Worm (Caenorhabditis elegans) whole organism, L4 larva: ENCODE measurements around the gene F28C1.3.

Source experiments
- F10B5.3 ChIP-seq: sonication (generic microtip); optimal IDR thresholded peaks from 2 replicates; lab custom pipeline; 2016; ENCODE audit warnings: mild to moderate bottlenecking, missing genetic modification characterization, missing compliant biosample characterization
- F26F4.8 ChIP-seq: fragments of 200-800 bp; sonication (Bioruptor generic); conservative IDR thresholded peaks from 2 replicates; pipeline ENCODE4 v1.3.6; 2022; ENCODE audit warnings: missing genetic modification characterization, missing compliant biosample characterization
- F44E2.7 ChIP-seq: fragments of 200-800 bp; sonication (Bioruptor generic); IDR thresholded peaks from 2 replicates; pipeline ENCODE4 v2.1.2; 2022; ENCODE audit warnings: missing genetic modification characterization, missing compliant biosample characterization
- ZK546.5 ChIP-seq, 2 experiments: sonication (generic microtip); optimal IDR thresholded peaks; 2 replicates each; lab custom pipeline; 2017; ENCODE audit warnings: missing biosample characterization in 2 of 2, missing genetic modification characterization in 2 of 2
- aly-2 ChIP-seq: sonication (generic microtip); optimal IDR thresholded peaks from 2 replicates; lab custom pipeline; 2018; ENCODE audit warnings: missing biosample characterization, missing genetic modification characterization
- arid-1 ChIP-seq: fragments of 200-800 bp; sonication (Bioruptor generic); conservative IDR thresholded peaks from 2 replicates; pipeline ENCODE4 v1.3.6; 2022; ENCODE audit warnings: missing genetic modification reagents, missing genetic modification characterization, missing compliant biosample characterization
- ceh-32 ChIP-seq: sonication (generic microtip); optimal IDR thresholded peaks from 2 replicates; lab custom pipeline; 2016; ENCODE audit warnings: mild to moderate bottlenecking, missing genetic modification characterization, missing compliant biosample characterization; ENCODE audit not compliant: poor library complexity
- ceh-62 ChIP-seq: sonication (generic microtip); optimal IDR thresholded peaks from 2 replicates; lab custom pipeline; 2017; ENCODE audit warnings: missing biosample characterization, missing genetic modification characterization
- ceh-82 ChIP-seq: sonication (generic microtip); optimal IDR thresholded peaks from 2 replicates; lab custom pipeline; 2017; ENCODE audit warnings: missing biosample characterization, missing genetic modification characterization
- cey-2 ChIP-seq: sonication (generic microtip); optimal IDR thresholded peaks from 3 replicates; lab custom pipeline; 2017; ENCODE audit warnings: missing genetic modification characterization, mild to moderate bottlenecking, missing compliant biosample characterization, antibody characterized with exemption, borderline replicate concordance; ENCODE audit not compliant: insufficient read depth
- daf-16 ChIP-seq, 3 experiments: sonication (generic microtip); optimal IDR thresholded peaks; 2 replicates each; lab custom pipeline; 2016 to 2017; ENCODE audit warnings: missing genetic modification characterization in 3 of 3, missing genetic modification reagents in 3 of 3, mild to moderate bottlenecking in 2 of 3, missing compliant biosample characterization in 2 of 3, missing biosample characterization in 1 of 3, moderate library complexity in 1 of 3
- daf-19 ChIP-seq: fragments of 200-800 bp; sonication (Bioruptor generic); conservative IDR thresholded peaks from 2 replicates; pipeline ENCODE4 v1.3.6; 2022; ENCODE audit warnings: missing genetic modification characterization, missing compliant biosample characterization
- dmd-6 ChIP-seq: fragments of 200-800 bp; sonication (Bioruptor generic); IDR thresholded peaks from 2 replicates; pipeline ENCODE4 v1.3.6; 2022; ENCODE audit warnings: missing genetic modification reagents, missing genetic modification characterization, missing compliant biosample characterization
- dve-1 ChIP-seq: sonication (generic microtip); optimal IDR thresholded peaks from 2 replicates; lab custom pipeline; 2017; ENCODE audit warnings: antibody characterized with exemption, mild to moderate bottlenecking, missing genetic modification characterization, missing compliant biosample characterization; ENCODE audit not compliant: insufficient read depth
- egl-43 ChIP-seq: fragments of 200-800 bp; sonication (Bioruptor generic); IDR thresholded peaks from 2 replicates; pipeline ENCODE4 v1.3.6; 2022; ENCODE audit warnings: missing genetic modification reagents, missing genetic modification characterization, missing compliant biosample characterization
- hif-1 ChIP-seq, 2 experiments: sonication (generic microtip); optimal IDR thresholded peaks; 2 replicates each; lab custom pipeline; 2016 to 2017; ENCODE audit warnings: missing compliant biosample characterization in 2 of 2, missing genetic modification characterization in 2 of 2, missing genetic modification reagents in 2 of 2, missing genotype in 2 of 2, mild to moderate bottlenecking in 1 of 2
- hlh-11 ChIP-seq: fragments of 200-800 bp; sonication (Bioruptor generic); optimal IDR thresholded peaks from 2 replicates; lab custom pipeline; 2018; ENCODE audit warnings: mild to moderate bottlenecking, missing genetic modification characterization, missing compliant biosample characterization
- lim-7 ChIP-seq: fragments of 200-800 bp; sonication (Bioruptor generic); IDR thresholded peaks from 2 replicates; pipeline ENCODE4 v1.3.6; 2022; ENCODE audit warnings: missing genetic modification characterization, missing compliant biosample characterization
- mdt-29 ChIP-seq: fragments of 200-800 bp; sonication (Bioruptor generic); IDR thresholded peaks from 2 replicates; pipeline ENCODE4 v1.3.6; 2022; ENCODE audit warnings: missing genetic modification reagents, missing genetic modification characterization, missing compliant biosample characterization
- mes-2 ChIP-seq: sonication (generic microtip); optimal IDR thresholded peaks from 2 replicates; lab custom pipeline; 2016; ENCODE audit warnings: missing genotype, mild to moderate bottlenecking, missing genetic modification characterization, missing compliant biosample characterization; ENCODE audit not compliant: poor library complexity, severe bottlenecking
- mxl-3 ChIP-seq: fragments of 200-800 bp; sonication (Bioruptor generic); optimal IDR thresholded peaks from 2 replicates; lab custom pipeline; 2018; ENCODE audit warnings: mild to moderate bottlenecking, missing genetic modification characterization, missing compliant biosample characterization
- nhr-10 ChIP-seq: fragments of 150-350 bp; optimal IDR thresholded peaks from 2 replicates; lab custom pipeline; 2014; ENCODE audit warnings: missing biosample characterization, missing genetic modification characterization
- nhr-11 ChIP-seq: fragments of 150-350 bp; optimal IDR thresholded peaks from 2 replicates; lab custom pipeline; 2014; ENCODE audit warnings: missing biosample characterization, missing genetic modification characterization
- nhr-25 ChIP-seq: sonication (generic microtip); optimal IDR thresholded peaks from 2 replicates; lab custom pipeline; 2017; ENCODE audit warnings: missing genetic modification characterization, mild to moderate bottlenecking, missing compliant biosample characterization, antibody characterized with exemption, moderate library complexity, borderline replicate concordance; ENCODE audit not compliant: insufficient read depth
- nhr-28 ChIP-seq: fragments of 150-350 bp; optimal IDR thresholded peaks from 2 replicates; lab custom pipeline; 2014; ENCODE audit warnings: missing biosample characterization, missing genetic modification characterization
- nhr-42 ChIP-seq: fragments of 200-800 bp; sonication (Bioruptor generic); IDR thresholded peaks from 2 replicates; pipeline ENCODE4 v1.3.6; 2022; ENCODE audit warnings: missing genetic modification characterization, missing compliant biosample characterization
- nhr-48 ChIP-seq: sonication (generic microtip); optimal IDR thresholded peaks from 2 replicates; lab custom pipeline; 2016; ENCODE audit warnings: mild to moderate bottlenecking, missing genetic modification characterization, missing compliant biosample characterization
- nhr-6 ChIP-seq: fragments of 150-350 bp; optimal IDR thresholded peaks from 2 replicates; lab custom pipeline; 2014; ENCODE audit warnings: missing biosample characterization, missing genetic modification characterization
- pha-4 ChIP-seq, 2 experiments: fragments of 150-350 bp in 1 of 2; fragments of 200-800 bp in 1 of 2; sonication (Bioruptor generic) in 1 of 2; IDR thresholded peaks in 1 of 2; optimal IDR thresholded peaks in 1 of 2; 2 replicates each; pipeline versions ENCODE4 v1.3.6 to Lab custom; 2014 to 2022; ENCODE audit warnings: missing genetic modification characterization in 2 of 2, missing genetic modification reagents in 2 of 2, missing biosample characterization in 1 of 2, missing compliant biosample characterization in 1 of 2
- pqm-1 ChIP-seq: sonication (generic microtip); optimal IDR thresholded peaks from 2 replicates; lab custom pipeline; 2017; ENCODE audit warnings: missing biosample characterization, missing genetic modification characterization
- set-16 ChIP-seq: fragments of 200-800 bp; sonication (Bioruptor generic); IDR thresholded peaks from 2 replicates; pipeline ENCODE4 v1.3.6; 2022; ENCODE audit warnings: missing genetic modification reagents, missing genetic modification characterization, missing compliant biosample characterization
- skn-1 ChIP-seq: fragments of 150-350 bp; optimal IDR thresholded peaks from 2 replicates; lab custom pipeline; 2014; ENCODE audit warnings: missing biosample characterization, missing genetic modification characterization
- snpc-1.2 ChIP-seq: fragments of 200-800 bp; sonication (Bioruptor generic); IDR thresholded peaks from 2 replicates; pipeline ENCODE4 v1.3.6; 2022; ENCODE audit warnings: missing genetic modification reagents, missing genetic modification characterization, missing compliant biosample characterization
- tag-97 ChIP-seq: fragments of 200-800 bp; sonication (Bioruptor generic); IDR thresholded peaks from 2 replicates; pipeline ENCODE4 v1.3.6; 2022; ENCODE audit warnings: missing genetic modification characterization, missing compliant biosample characterization
- tra-1 ChIP-seq: fragments of 200-800 bp; sonication (Bioruptor generic); IDR thresholded peaks from 2 replicates; pipeline ENCODE4 v1.3.6; 2022; ENCODE audit warnings: missing genetic modification reagents, missing genetic modification characterization, missing compliant biosample characterization
- zag-1 ChIP-seq: fragments of 150-350 bp; optimal IDR thresholded peaks from 2 replicates; lab custom pipeline; 2014; ENCODE audit warnings: missing biosample characterization, missing genetic modification characterization

Gene F28C1.3

ce11 chrV:12512773-12513172 lies 44.3 kb downstream of the F28C1.3 start, which contains the start of the genes T28H10.2 and lgmn-1 (continued):
- TF ChIP-seq tra-1 (GFP tag; lab: Robert Waterston, UW) (no peak), tag-97 (no peak)

- TF ChIP-seq nhr-25 (tag; lab: Kevin White, UChicago), result no peak
- TF ChIP-seq pqm-1 (tag; lab: Kevin White, UChicago), result peak; percentile 51
- no peak for TF ChIP-seq lim-7 (GFP tag; lab: Robert Waterston, UW)
- no peak for TF ChIP-seq cey-2 (tag; lab: Kevin White, UChicago)
- TF ChIP-seq nhr-42 (GFP tag; lab: Robert Waterston, UW), result no peak
- TF ChIP-seq aly-2, result no peak
- TF ChIP-seq F10B5.3 (tag; lab: Kevin White, UChicago), result no peak
- no peak for TF ChIP-seq mxl-3
- TF ChIP-seq ceh-32 (tag; lab: Kevin White, UChicago), result no peak
- no peak for TF ChIP-seq egl-43 (GFP tag; lab: Robert Waterston, UW)
- TF ChIP-seq arid-1 (GFP tag; lab: Robert Waterston, UW), result no peak
- TF ChIP-seq set-16 (GFP tag; lab: Robert Waterston, UW), result no peak
- no peak for TF ChIP-seq daf-19
- TF ChIP-seq ceh-82 (tag; lab: Kevin White, UChicago), result no peak
- no peak for TF ChIP-seq zag-1 (tag; lab: Kevin White, UChicago)
- TF ChIP-seq nhr-48 (tag; lab: Kevin White, UChicago), result no peak
- no peak for TF ChIP-seq pha-4 (GFP tag; IDR thresholded peaks at IDR 0.05; lab: Robert Waterston, UW)
- TF ChIP-seq pha-4 (tag; optimal IDR thresholded peaks at IDR 0.05; lab: Kevin White, UChicago), result no peak
- peak; percentile 25; the same call in 1 of the 2 replicates for TF ChIP-seq dmd-6 (GFP tag; lab: Robert Waterston, UW)
- peak; percentile 7 for TF ChIP-seq dve-1
- peak; percentile 37 for TF ChIP-seq mes-2 (tag; lab: Kevin White, UChicago)
- TF ChIP-seq nhr-10, result no peak
- TF ChIP-seq F44E2.7 (GFP tag; lab: Robert Waterston, UW), result no peak
- TF ChIP-seq hlh-11, result peak; percentile 33
- peak; percentile 36 for TF ChIP-seq nhr-6 (tag; lab: Kevin White, UChicago)
- TF ChIP-seq mdt-29 (GFP tag; lab: Robert Waterston, UW), result no peak
- TF ChIP-seq skn-1, result no peak
- TF ChIP-seq snpc-1.2, result no peak
- TF ChIP-seq nhr-28 (tag; lab: Kevin White, UChicago), result no peak
- TF ChIP-seq ceh-62 (tag; lab: Kevin White, UChicago), result no peak
- TF ChIP-seq F26F4.8 (GFP tag; lab: Robert Waterston, UW), result no peak
- TF ChIP-seq nhr-11 (tag; lab: Kevin White, UChicago), result peak; percentile 12
- TF ChIP-seq daf-16 (GFP tag; optimal IDR thresholded peaks at IDR 0.05; lab: Kevin White, UChicago), result no peak
- peak; percentile 19 for TF ChIP-seq daf-16 (tag; optimal IDR thresholded peaks at IDR 0.05; lab: Kevin White, UChicago)
These were observed 45.4 kb downstream of the F28C1.3 start for ce11 chrV:12513900-12514299.

ce11 chrV:12517148-12517547 lies 48.7 kb downstream of the F28C1.3 start, which contains the start of gene cal-1:
Gene cal-1, minus strand, starts transcription at chrV:12517248.
- TF ChIP-seq nhr-28 (tag; lab: Kevin White, UChicago), result no peak
- TF ChIP-seq ZK546.5 (tag; optimal IDR thresholded peaks at IDR 0.05; lab: Kevin White, UChicago), result no peak
- TF ChIP-seq hif-1 (tag; optimal IDR thresholded peaks at IDR 0.05; lab: Kevin White, UChicago), result no peak
- TF ChIP-seq, all 104 proteins: peak for 0
